Worm (Caenorhabditis elegans): ENCODE results near the gene M7.8.

Gene M7.8

ce11 chrIV:11119972-11120562, 25.2 kb upstream of the M7.8 start:
- TF ChIP-seq ztf-23 (GFP tag; IDR thresholded peaks at IDR 0.05) (0 out of 2 replicates have a peak, but pooled peaks have one; percentile 41), tab-1 (GFP tag; IDR thresholded peaks at IDR 0.05) (no peak), klf-2 (GFP tag; conservative IDR thresholded peaks at IDR 0.05) (no peak), ztf-29 (GFP tag; IDR thresholded peaks at IDR 0.05) (no peak), T22C8.4 (GFP tag; IDR thresholded peaks at IDR 0.05) (no peak), flt-1 (GFP tag; IDR thresholded peaks at IDR 0.05) (0 out of 2 replicates have a peak, but pooled peaks have one; percentile 56)

- peak; percentile 90 for TF ChIP-seq cog-1 (tag; optimal IDR thresholded peaks at IDR 0.05)
- TF ChIP-seq tab-1 (GFP tag; IDR thresholded peaks at IDR 0.05), result 0 out of 2 replicates have a peak, but pooled peaks have one; percentile 62
- TF ChIP-seq klf-2 (GFP tag; conservative IDR thresholded peaks at IDR 0.05), result 0 out of 2 replicates have a peak, but pooled peaks have one; percentile 26
- TF ChIP-seq T22C8.4 (GFP tag; IDR thresholded peaks at IDR 0.05), result no peak
- TF ChIP-seq med-1 (GFP tag; optimal IDR thresholded peaks at IDR 0.05; ENCODE audit: insufficient read depth), result no peak
- TF ChIP-seq ref-1 (GFP tag; conservative IDR thresholded peaks at IDR 0.05), result no peak
- TF ChIP-seq ztf-29 (GFP tag; IDR thresholded peaks at IDR 0.05), result peak; percentile 34; the same call in 1 of the 2 replicates
- peak; percentile 49; the same call in 1 of the 2 replicates for TF ChIP-seq ztf-23 (GFP tag; IDR thresholded peaks at IDR 0.05)
- peak; percentile 72; the same call in 1 of the 2 replicates for TF ChIP-seq flt-1 (GFP tag; IDR thresholded peaks at IDR 0.05)
Observed at ce11 chrIV:11118837-11119491, 24.1 kb upstream of the M7.8 start, which contains the start of the genes imp-2 and enpl-1. Gene imp-2 (minus strand): TSS chrIV:11118887. Gene enpl-1 (plus strand): TSS chrIV:11119298.

DNA sequence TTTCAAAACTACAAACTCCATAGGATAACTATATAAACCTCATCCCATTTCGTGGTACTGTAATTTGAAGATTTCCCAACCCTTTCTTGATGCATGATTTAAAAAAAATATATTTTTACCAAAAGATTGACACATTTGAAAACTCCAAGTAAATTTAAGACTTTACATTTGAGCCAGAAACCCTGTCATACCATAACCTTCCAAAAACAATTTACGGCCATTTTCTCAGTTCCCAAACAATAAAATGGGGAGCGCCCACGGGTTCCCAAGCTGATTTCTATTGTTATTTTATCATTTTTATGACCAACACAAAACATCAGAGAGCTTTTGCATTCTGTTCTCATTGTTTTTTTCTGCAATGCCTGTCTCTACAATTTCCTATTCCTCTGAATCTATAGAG, 17.8 kb upstream of the M7.8 start, which contains the start of gene clc-9:
TSS of gene clc-9 (plus strand) at position 301 of the 400 bp plus-strand sequence.
- no peak for TF ChIP-seq ztf-23 (GFP tag; IDR thresholded peaks at IDR 0.05)
- TF ChIP-seq cog-1 (tag; optimal IDR thresholded peaks at IDR 0.05), result no peak
- no peak for TF ChIP-seq tab-1 (GFP tag; IDR thresholded peaks at IDR 0.05)
- TF ChIP-seq ztf-29 (GFP tag; IDR thresholded peaks at IDR 0.05), result no peak
- no peak for TF ChIP-seq T22C8.4 (GFP tag; IDR thresholded peaks at IDR 0.05)
- no peak for TF ChIP-seq ref-1 (GFP tag; conservative IDR thresholded peaks at IDR 0.05)
- TF ChIP-seq med-1 (GFP tag; optimal IDR thresholded peaks at IDR 0.05; ENCODE audit: insufficient read depth), result no peak
- no peak for TF ChIP-seq flt-1 (GFP tag; IDR thresholded peaks at IDR 0.05)
- TF ChIP-seq klf-2 (GFP tag; conservative IDR thresholded peaks at IDR 0.05), result no peak

- TF ChIP-seq flt-1 (GFP tag; IDR thresholded peaks at IDR 0.05), result no peak
- TF ChIP-seq tab-1 (GFP tag; IDR thresholded peaks at IDR 0.05), result no peak
- TF ChIP-seq ztf-23 (GFP tag; IDR thresholded peaks at IDR 0.05), result no peak
- TF ChIP-seq med-1 (GFP tag; optimal IDR thresholded peaks at IDR 0.05; ENCODE audit: insufficient read depth), result no peak
- TF ChIP-seq ref-1 (GFP tag; conservative IDR thresholded peaks at IDR 0.05), result no peak
- no peak for TF ChIP-seq cog-1 (tag; optimal IDR thresholded peaks at IDR 0.05)
- TF ChIP-seq T22C8.4 (GFP tag; IDR thresholded peaks at IDR 0.05), result no peak
- TF ChIP-seq klf-2 (GFP tag; conservative IDR thresholded peaks at IDR 0.05), result no peak
- no peak for TF ChIP-seq ztf-29 (GFP tag; IDR thresholded peaks at IDR 0.05)
Observed at ce11 chrIV:11111898-11112297, 17.0 kb upstream of the M7.8 start.

- TF ChIP-seq ref-1 (GFP tag; conservative IDR thresholded peaks at IDR 0.05) (no peak), med-1 (GFP tag; optimal IDR thresholded peaks at IDR 0.05; ENCODE audit: insufficient read depth) (no peak), flt-1 (GFP tag; IDR thresholded peaks at IDR 0.05) (no peak), klf-2 (GFP tag; conservative IDR thresholded peaks at IDR 0.05) (no peak), tab-1 (GFP tag; IDR thresholded peaks at IDR 0.05) (no peak), ztf-23 (GFP tag; IDR thresholded peaks at IDR 0.05) (no peak), cog-1 (tag; optimal IDR thresholded peaks at IDR 0.05) (no peak), ztf-29 (GFP tag; IDR thresholded peaks at IDR 0.05) (no peak), T22C8.4 (GFP tag; IDR thresholded peaks at IDR 0.05) (no peak)
Observed at ce11 chrIV:11110995-11111619, 16.2 kb upstream of the M7.8 start, which contains the start of gene rps-5. Gene rps-5 (minus strand): TSS chrIV:11111045.

ce11 chrIV:11109771-11110170, 14.9 kb upstream of the M7.8 start, which contains the start of gene pigk-1:
Gene pigk-1 (minus strand): TSS chrIV:11110018.
- TF ChIP-seq ztf-29 (GFP tag; IDR thresholded peaks at IDR 0.05), result no peak
- TF ChIP-seq cog-1 (tag; optimal IDR thresholded peaks at IDR 0.05), result no peak
- no peak for TF ChIP-seq ref-1 (GFP tag; conservative IDR thresholded peaks at IDR 0.05)
- no peak for TF ChIP-seq flt-1 (GFP tag; IDR thresholded peaks at IDR 0.05)
- no peak for TF ChIP-seq tab-1 (GFP tag; IDR thresholded peaks at IDR 0.05)
- no peak for TF ChIP-seq ztf-23 (GFP tag; IDR thresholded peaks at IDR 0.05)
- TF ChIP-seq klf-2 (GFP tag; conservative IDR thresholded peaks at IDR 0.05), result no peak
- TF ChIP-seq T22C8.4 (GFP tag; IDR thresholded peaks at IDR 0.05), result no peak
- no peak for TF ChIP-seq med-1 (GFP tag; optimal IDR thresholded peaks at IDR 0.05; ENCODE audit: insufficient read depth)

DNA sequence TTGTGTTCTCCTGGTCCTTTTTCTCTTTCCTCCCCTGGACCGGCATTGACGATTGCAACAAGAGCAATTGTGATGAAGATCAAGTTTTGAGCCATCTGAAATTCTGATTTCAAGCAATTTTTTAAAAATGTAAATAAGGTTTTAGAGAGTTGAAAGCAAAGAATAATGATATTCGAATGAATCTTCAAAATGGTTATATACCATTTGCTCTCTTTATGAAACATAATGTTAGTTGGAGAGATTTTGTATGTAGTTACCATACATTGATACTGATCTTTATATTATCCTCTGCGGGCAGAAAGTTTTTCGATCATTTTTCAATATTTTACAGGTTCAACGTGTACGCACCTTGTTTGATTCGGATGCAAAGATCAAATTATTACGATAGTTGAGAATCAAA, 10.8 kb upstream of the M7.8 start, which contains the start of gene srlf-24:
TSS of gene srlf-24 (minus strand) at position 101 of the 400 bp plus-strand sequence.
- TF ChIP-seq ztf-29 (GFP tag; IDR thresholded peaks at IDR 0.05) (no peak), klf-2 (GFP tag; conservative IDR thresholded peaks at IDR 0.05) (no peak), ztf-23 (GFP tag; IDR thresholded peaks at IDR 0.05) (no peak), flt-1 (GFP tag; IDR thresholded peaks at IDR 0.05) (no peak), tab-1 (GFP tag; IDR thresholded peaks at IDR 0.05) (no peak), med-1 (GFP tag; optimal IDR thresholded peaks at IDR 0.05; ENCODE audit: insufficient read depth) (no peak), T22C8.4 (GFP tag; IDR thresholded peaks at IDR 0.05) (no peak), ref-1 (GFP tag; conservative IDR thresholded peaks at IDR 0.05) (no peak), cog-1 (tag; optimal IDR thresholded peaks at IDR 0.05) (no peak)

- TF ChIP-seq ztf-29 (GFP tag; IDR thresholded peaks at IDR 0.05) (no peak), med-1 (GFP tag; optimal IDR thresholded peaks at IDR 0.05; ENCODE audit: insufficient read depth) (no peak), ref-1 (GFP tag; conservative IDR thresholded peaks at IDR 0.05) (no peak), klf-2 (GFP tag; conservative IDR thresholded peaks at IDR 0.05) (no peak), ztf-23 (GFP tag; IDR thresholded peaks at IDR 0.05) (no peak), T22C8.4 (GFP tag; IDR thresholded peaks at IDR 0.05) (no peak), cog-1 (tag; optimal IDR thresholded peaks at IDR 0.05) (no peak), flt-1 (GFP tag; IDR thresholded peaks at IDR 0.05) (no peak), tab-1 (GFP tag; IDR thresholded peaks at IDR 0.05) (no peak)
Observed at ce11 chrIV:11103501-11103900, 8.6 kb upstream of the M7.8 start.
